Fruit fly (Drosophila melanogaster): Measurements from ENCODE around the gene CG12605.

DNA sequence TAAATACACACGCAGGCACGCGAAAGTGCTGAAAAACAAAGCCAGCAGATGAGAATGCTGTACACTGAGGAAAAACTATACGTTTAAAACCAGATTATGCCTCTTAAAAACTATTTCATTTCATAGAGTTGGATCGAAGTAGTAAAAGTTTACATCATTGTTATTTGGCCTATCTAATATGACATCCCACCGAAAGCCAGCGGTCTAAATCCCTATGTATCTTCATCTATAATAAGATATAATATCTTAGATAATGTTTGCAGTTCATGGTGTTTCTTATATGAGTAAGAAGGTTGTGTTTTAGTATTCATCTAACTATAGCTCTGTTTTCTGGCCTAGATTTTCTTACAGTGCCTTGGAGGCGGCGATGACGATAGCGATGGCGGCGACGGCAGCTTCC is 45.6 kb upstream of the CG12605 start:
- TF ChIP-seq CG11902 (GFP tag; optimal IDR thresholded peaks at IDR 0.05) (no peak), CG8632 (GFP tag; optimal IDR thresholded peaks at IDR 0.05) (no peak), Lpt (GFP tag; optimal IDR thresholded peaks at IDR 0.05) (no peak), svp (GFP tag) (peak; percentile 44), Sox102F (GFP tag; optimal IDR thresholded peaks at IDR 0.05) (no peak), Gug (GFP tag; IDR thresholded peaks at IDR 0.05) (no peak), Eip75B (GFP tag; optimal IDR thresholded peaks at IDR 0.05) (no peak), acj6 (GFP tag; optimal IDR thresholded peaks at IDR 0.05) (no peak), lz (GFP tag; optimal IDR thresholded peaks at IDR 0.05) (no peak), CG6276 (GFP tag; optimal IDR thresholded peaks at IDR 0.05) (no peak), spab (GFP tag; optimal IDR thresholded peaks at IDR 0.05) (no peak), Sox15 (GFP tag; optimal IDR thresholded peaks at IDR 0.05) (no peak), salr (GFP tag; optimal IDR thresholded peaks at IDR 0.05) (no peak), CG6792 (GFP tag; optimal IDR thresholded peaks at IDR 0.05) (no peak)

Measured in whole organism, prepupa.